Fruit fly (Drosophila melanogaster): Measurements from ENCODE around the gene Crag.
A peak's percentile ranks its signal among the peaks of the same experiment; 100 is the strongest.

Crag gene

dm6 chrX:8650631-8651133 is 58.9 kb downstream of the Crag start, which contains the start of gene oc (continued):
- no peak for TF ChIP-seq CG31224 (GFP tag; IDR thresholded peaks at IDR 0.05)
- TF ChIP-seq CG12104 (GFP tag; optimal IDR thresholded peaks at IDR 0.05): no peak
- TF ChIP-seq tin (GFP tag; optimal IDR thresholded peaks at IDR 0.05): no peak
- no peak for TF ChIP-seq luna (GFP tag; optimal IDR thresholded peaks at IDR 0.05)
- TF ChIP-seq sc (optimal IDR thresholded peaks at IDR 0.05): no peak
- peak; percentile 41 for TF ChIP-seq sc (GFP tag; optimal IDR thresholded peaks at IDR 0.05)
- no peak for TF ChIP-seq Dp (GFP tag; optimal IDR thresholded peaks at IDR 0.05)
- peak; percentile 63 for TF ChIP-seq CG10543 (GFP tag; optimal IDR thresholded peaks at IDR 0.05)
- TF ChIP-seq Sry-δ (GFP tag; optimal IDR thresholded peaks at IDR 0.05): peak; percentile 3
- TF ChIP-seq abd-A (tag; optimal IDR thresholded peaks at IDR 0.05): peak; percentile 83
- TF ChIP-seq kah (GFP tag; optimal IDR thresholded peaks at IDR 0.05): no peak
- TF ChIP-seq CG8478 (optimal IDR thresholded peaks at IDR 0.05): peak; percentile 100
- TF ChIP-seq ash1 (GFP tag; optimal IDR thresholded peaks at IDR 0.05): no peak
- no peak for TF ChIP-seq Hr3 (GFP tag; optimal IDR thresholded peaks at IDR 0.05)
- TF ChIP-seq gro (GFP tag; optimal IDR thresholded peaks at IDR 0.05): peak; percentile 25
- peak; percentile 70 for TF ChIP-seq nmo (GFP tag; optimal IDR thresholded peaks at IDR 0.05)
- TF ChIP-seq CG4424 (GFP tag; optimal IDR thresholded peaks at IDR 0.05): no peak
- no peak for TF ChIP-seq H15 (GFP tag; IDR thresholded peaks at IDR 0.05)
- no peak for TF ChIP-seq Dip2 (GFP tag; IDR thresholded peaks at IDR 0.05)
- no peak for TF ChIP-seq CG12219 (GFP tag; optimal IDR thresholded peaks at IDR 0.05)
- peak in 1 of 2 experiments; percentile 36 for TF ChIP-seq crp (GFP tag; optimal IDR thresholded peaks at IDR 0.05)
- TF ChIP-seq trh (GFP tag; optimal IDR thresholded peaks at IDR 0.05): no peak
- TF ChIP-seq MTF-1 (GFP tag; optimal IDR thresholded peaks at IDR 0.05; ENCODE audit: borderline replicate concordance): no peak
- TF ChIP-seq CG2678 (tag; optimal IDR thresholded peaks at IDR 0.05): no peak
- TF ChIP-seq CG12744 (GFP tag; optimal IDR thresholded peaks at IDR 0.05): no peak
- TF ChIP-seq tll (GFP tag; optimal IDR thresholded peaks at IDR 0.05): peak; percentile 90 to 99
- peak; percentile 29 for TF ChIP-seq bcd (GFP tag; optimal IDR thresholded peaks at IDR 0.05)
- no peak for TF ChIP-seq Usf (GFP tag; optimal IDR thresholded peaks at IDR 0.05)
- TF ChIP-seq salm (tag; optimal IDR thresholded peaks at IDR 0.05): no peak
- TF ChIP-seq Hmx (GFP tag; optimal IDR thresholded peaks at IDR 0.05): no peak
- peak; percentile 12 for TF ChIP-seq sug (tag; optimal IDR thresholded peaks at IDR 0.05)
- no peak for TF ChIP-seq CG8944 (GFP tag; optimal IDR thresholded peaks at IDR 0.05)
- TF ChIP-seq trem (tag; optimal IDR thresholded peaks at IDR 0.05): peak; percentile 5
- TF ChIP-seq zfh2 (GFP tag; optimal IDR thresholded peaks at IDR 0.05): no peak
- TF ChIP-seq CG13287 (GFP tag; IDR thresholded peaks at IDR 0.05; ENCODE audit: partially characterized antibody): peak; percentile 42; the same call in 1 of the 2 replicates
- TF ChIP-seq C15 (GFP tag; IDR thresholded peaks at IDR 0.05): no peak
- peak; percentile 72 for TF ChIP-seq CG15479 (GFP tag; optimal IDR thresholded peaks at IDR 0.05)
- no peak for TF ChIP-seq CG13123 (GFP tag; optimal IDR thresholded peaks at IDR 0.05)
- no peak for TF ChIP-seq ssp (GFP tag; IDR thresholded peaks at IDR 0.05)
- peak; percentile 90 for TF ChIP-seq Adf1 (GFP tag; IDR thresholded peaks at IDR 0.05)
- TF ChIP-seq CG5245 (GFP tag; optimal IDR thresholded peaks at IDR 0.05): no peak
- TF ChIP-seq bowl (GFP tag; IDR thresholded peaks at IDR 0.05): no peak
- TF ChIP-seq CG16815 (GFP tag; optimal IDR thresholded peaks at IDR 0.05): no peak
- TF ChIP-seq Poxn (GFP tag; IDR thresholded peaks at IDR 0.05): no peak
- TF ChIP-seq gem (tag; optimal IDR thresholded peaks at IDR 0.05): no peak
- TF ChIP-seq Oaz (GFP tag; IDR thresholded peaks at IDR 0.05): peak; percentile 18; the same call in 1 of the 2 replicates
- TF ChIP-seq ac (GFP tag; optimal IDR thresholded peaks at IDR 0.05): peak; percentile 90
- peak; percentile 78 for TF ChIP-seq twi (tag; optimal IDR thresholded peaks at IDR 0.05)
- TF ChIP-seq CG3726 (GFP tag; IDR thresholded peaks at IDR 0.05): no peak
- TF ChIP-seq CG9609 (GFP tag; optimal IDR thresholded peaks at IDR 0.05): no peak
- TF ChIP-seq CG34422 (GFP tag; IDR thresholded peaks at IDR 0.05): 0 out of 3 replicates have a peak, but pooled peaks have one; percentile 8
- no peak for TF ChIP-seq Xbp1 (GFP tag; optimal IDR thresholded peaks at IDR 0.05)

Data from whole organism, embryonic.